Worm (Caenorhabditis elegans) whole organism, mixed stage, embryonic: Measurements from ENCODE around the gene slc-25A29.

Experiments
- M03D4.4 ChIP-seq: sonication (generic microtip); optimal IDR thresholded peaks from 2 replicates; lab custom pipeline; 2017; ENCODE audit warnings: mild to moderate bottlenecking, missing genetic modification characterization, missing compliant biosample characterization
- bed-3 ChIP-seq: fragments of 200-800 bp; sonication (Bioruptor generic); optimal IDR thresholded peaks from 3 replicates; lab custom pipeline; 2018; ENCODE audit warnings: mild to moderate bottlenecking, missing genetic modification characterization, moderate library complexity, missing compliant biosample characterization
- blmp-1 ChIP-seq: fragments of 150-350 bp; optimal IDR thresholded peaks from 2 replicates; lab custom pipeline; 2014; ENCODE audit warnings: missing biosample characterization, missing genetic modification characterization
- ceh-39 ChIP-seq: fragments of 150-350 bp; optimal IDR thresholded peaks from 2 replicates; lab custom pipeline; 2014; ENCODE audit warnings: missing biosample characterization, missing genetic modification characterization
- ceh-43 ChIP-seq: fragments of 200-800 bp; sonication (Bioruptor generic); optimal IDR thresholded peaks from 2 replicates; lab custom pipeline; 2018; ENCODE audit warnings: mild to moderate bottlenecking, missing genetic modification characterization, moderate library complexity, missing compliant biosample characterization
- ceh-83 ChIP-seq: fragments of 200-800 bp; sonication (Bioruptor generic); optimal IDR thresholded peaks from 2 replicates; lab custom pipeline; 2018; ENCODE audit warnings: mild to moderate bottlenecking, missing genetic modification characterization, missing compliant biosample characterization
- ces-1 ChIP-seq: fragments of 150-350 bp; optimal IDR thresholded peaks from 2 replicates; lab custom pipeline; 2014; ENCODE audit warnings: missing biosample characterization, missing genetic modification reagents, missing genetic modification characterization
- cnd-1 ChIP-seq: fragments of 200-800 bp; sonication (Bioruptor generic); optimal IDR thresholded peaks from 2 replicates; lab custom pipeline; 2018; ENCODE audit warnings: mild to moderate bottlenecking, missing genetic modification characterization, missing compliant biosample characterization
- drap-1 ChIP-seq: fragments of 200-800 bp; sonication (Bioruptor generic); optimal IDR thresholded peaks from 3 replicates; lab custom pipeline; 2018; ENCODE audit warnings: mild to moderate bottlenecking, missing genetic modification characterization, missing compliant biosample characterization
- elt-1 ChIP-seq: sonication (generic microtip); optimal IDR thresholded peaks from 2 replicates; lab custom pipeline; 2017; ENCODE audit warnings: missing genetic modification characterization, mild to moderate bottlenecking, missing compliant biosample characterization, antibody characterized with exemption, moderate library complexity, borderline replicate concordance; ENCODE audit not compliant: insufficient read depth
- elt-3 ChIP-seq: fragments of 150-350 bp; optimal IDR thresholded peaks from 2 replicates; lab custom pipeline; 2014; ENCODE audit warnings: missing biosample characterization, missing genetic modification characterization
- flh-1 ChIP-seq: fragments of 200-800 bp; sonication (Bioruptor generic); optimal IDR thresholded peaks from 2 replicates; lab custom pipeline; 2018; ENCODE audit warnings: mild to moderate bottlenecking, missing genetic modification characterization, moderate library complexity, missing compliant biosample characterization
- ham-2 ChIP-seq: fragments of 200-800 bp; sonication (Bioruptor generic); optimal IDR thresholded peaks from 2 replicates; lab custom pipeline; 2018; ENCODE audit warnings: mild to moderate bottlenecking, missing genetic modification characterization, missing compliant biosample characterization
- hlh-1 ChIP-seq: fragments of 150-350 bp; optimal IDR thresholded peaks from 2 replicates; lab custom pipeline; 2014; ENCODE audit warnings: missing biosample characterization, missing genetic modification reagents, missing genetic modification characterization
- lin-32 ChIP-seq: fragments of 200-800 bp; sonication (Bioruptor generic); optimal IDR thresholded peaks from 2 replicates; lab custom pipeline; 2018; ENCODE audit warnings: mild to moderate bottlenecking, missing genetic modification characterization, missing compliant biosample characterization
- lsy-2 ChIP-seq: fragments of 150-350 bp; optimal IDR thresholded peaks from 2 replicates; lab custom pipeline; 2014; ENCODE audit warnings: missing biosample characterization, missing genetic modification characterization
- mab-5 ChIP-seq: fragments of 150-350 bp; optimal IDR thresholded peaks from 2 replicates; lab custom pipeline; 2014; ENCODE audit warnings: missing biosample characterization, missing genetic modification characterization
- mep-1 ChIP-seq: fragments of 150-350 bp; optimal IDR thresholded peaks from 2 replicates; lab custom pipeline; 2017; ENCODE audit warnings: missing biosample characterization, missing genetic modification reagents, missing genetic modification characterization, inconsistent platforms
- mls-2 ChIP-seq: sonication (generic microtip); optimal IDR thresholded peaks from 2 replicates; lab custom pipeline; 2016; ENCODE audit warnings: mild to moderate bottlenecking, missing genetic modification characterization, moderate library complexity, missing compliant biosample characterization
- nhr-12 ChIP-seq: fragments of 150-350 bp; optimal IDR thresholded peaks from 2 replicates; lab custom pipeline; 2014; ENCODE audit warnings: missing biosample characterization, missing genetic modification characterization
- nhr-237 ChIP-seq: fragments of 150-350 bp; optimal IDR thresholded peaks from 2 replicates; lab custom pipeline; 2014; ENCODE audit warnings: missing biosample characterization, missing genetic modification characterization
- nhr-28 ChIP-seq: fragments of 150-350 bp; optimal IDR thresholded peaks from 2 replicates; lab custom pipeline; 2014; ENCODE audit warnings: missing biosample characterization, missing genetic modification characterization
- nhr-76 ChIP-seq: sonication (generic microtip); optimal IDR thresholded peaks from 2 replicates; lab custom pipeline; 2017; ENCODE audit warnings: missing biosample characterization, missing genetic modification characterization
- pha-4 ChIP-seq: fragments of 150-350 bp; optimal IDR thresholded peaks from 2 replicates; lab custom pipeline; 2018; ENCODE audit warnings: missing biosample characterization, missing genetic modification reagents, missing genetic modification characterization
- sem-2 ChIP-seq: fragments of 200-800 bp; sonication (Bioruptor generic); optimal IDR thresholded peaks from 2 replicates; lab custom pipeline; 2018; ENCODE audit warnings: mild to moderate bottlenecking, missing genetic modification characterization, missing compliant biosample characterization
- snpc-4 ChIP-seq: fragments of 150-350 bp; optimal IDR thresholded peaks from 2 replicates; lab custom pipeline; 2014; ENCODE audit warnings: missing biosample characterization, missing genetic modification characterization
- sptf-1 ChIP-seq: sonication (generic microtip); optimal IDR thresholded peaks from 2 replicates; lab custom pipeline; 2017; ENCODE audit warnings: mild to moderate bottlenecking, missing genetic modification characterization, moderate library complexity, missing compliant biosample characterization
- tbx-8 ChIP-seq: fragments of 200-800 bp; sonication (Bioruptor generic); optimal IDR thresholded peaks from 2 replicates; lab custom pipeline; 2018; ENCODE audit warnings: mild to moderate bottlenecking, missing genetic modification characterization, moderate library complexity, missing compliant biosample characterization
- unc-39 ChIP-seq: fragments of 150-350 bp; optimal IDR thresholded peaks from 2 replicates; lab custom pipeline; 2014; ENCODE audit warnings: missing biosample characterization, missing genetic modification characterization
- unc-62 ChIP-seq: fragments of 150-350 bp; optimal IDR thresholded peaks from 2 replicates; lab custom pipeline; 2014; ENCODE audit warnings: missing biosample characterization, missing genetic modification reagents, missing genetic modification characterization
- zip-8 ChIP-seq: fragments of 150-350 bp; optimal IDR thresholded peaks from 2 replicates; lab custom pipeline; 2014; ENCODE audit warnings: missing biosample characterization, missing genetic modification characterization
- ztf-11 ChIP-seq: fragments of 150-350 bp; optimal IDR thresholded peaks from 2 replicates; lab custom pipeline; 2014; ENCODE audit warnings: missing biosample characterization, missing genetic modification characterization

Gene slc-25A29

DNA sequence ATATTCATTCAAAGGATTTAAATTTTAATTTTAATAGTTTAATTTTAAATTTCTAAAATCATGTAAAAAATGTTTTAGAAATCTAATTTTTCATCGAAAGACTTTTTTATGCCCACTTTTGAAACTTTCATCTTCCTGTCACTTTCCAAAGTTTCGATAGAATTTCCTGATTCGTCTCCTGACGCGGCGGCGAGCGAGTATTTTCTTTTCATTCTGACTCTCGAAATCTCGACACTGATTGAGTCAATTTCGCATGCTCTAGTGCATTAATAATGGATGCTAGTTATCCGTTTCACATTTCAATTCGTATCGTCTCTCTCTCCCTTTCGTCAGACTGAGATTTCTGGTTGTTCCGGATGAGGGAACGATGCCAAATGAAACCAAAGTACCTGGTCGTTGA is 9.2 kb downstream of the slc-25A29 start:
- TF ChIP-seq lsy-2 (tag; lab: Kevin White, UChicago), result no peak
- TF ChIP-seq elt-1 (tag; lab: Kevin White, UChicago), result no peak
- TF ChIP-seq ces-1, result peak; percentile 53
- no peak for TF ChIP-seq flh-1
- no peak for TF ChIP-seq mep-1 (tag; lab: Kevin White, UChicago)
- TF ChIP-seq, all 35 proteins: peak for 1

DNA sequence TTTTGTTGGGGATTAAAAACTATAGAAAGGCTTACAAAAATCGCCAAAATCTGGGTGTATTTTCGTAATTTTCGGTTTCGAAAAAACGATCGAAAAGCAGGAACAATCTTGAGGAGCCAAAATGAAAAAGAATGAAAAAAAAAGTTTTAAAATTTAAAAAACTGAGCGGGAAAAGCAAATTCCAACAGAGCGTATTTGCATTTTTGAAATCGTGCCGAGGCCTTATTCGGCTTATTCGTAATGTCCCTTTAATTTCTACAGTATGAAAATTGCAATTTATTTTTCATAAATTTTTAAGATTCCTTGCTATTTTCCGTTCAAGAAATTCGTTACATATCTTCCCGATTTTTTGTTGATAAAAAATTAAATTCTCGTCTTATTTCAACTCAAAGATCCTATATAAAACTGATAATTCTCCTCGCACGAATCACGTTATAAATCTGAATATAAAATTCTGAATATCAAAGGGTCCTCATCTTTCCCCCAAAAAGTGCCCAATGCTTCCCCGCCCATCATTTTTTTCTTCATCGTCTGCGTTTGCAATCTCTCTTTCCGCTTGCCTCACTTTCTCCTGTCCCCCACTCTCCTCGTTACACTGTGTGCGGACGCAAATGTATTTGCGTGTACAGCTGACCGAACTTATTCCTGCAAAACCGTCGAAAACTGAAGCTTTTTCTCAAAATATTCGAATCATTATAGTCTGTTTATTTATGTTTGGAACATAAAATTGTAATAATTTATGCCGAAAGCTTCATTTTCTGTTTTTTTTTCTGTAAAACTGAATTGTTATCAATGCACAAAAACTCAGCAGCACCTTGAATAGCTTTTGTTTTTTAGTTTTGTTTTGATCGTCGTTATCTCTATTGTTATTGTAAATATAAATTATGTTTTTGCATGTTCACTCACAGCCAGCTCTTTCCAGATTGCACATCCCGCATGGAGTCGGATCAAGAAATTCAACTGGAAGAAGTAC is 11.9 kb downstream of the slc-25A29 start, which contains the start of the genes rfc-1 and pmp-3:
Gene rfc-1 (minus strand): TSS at position 163 of the 973 bp plus-strand sequence.
Gene pmp-3 (plus strand): TSS at position 923 of the 973 bp plus-strand sequence.
- TF ChIP-seq ztf-11 (tag; lab: Kevin White, UChicago) (no peak), M03D4.4 (tag; lab: Kevin White, UChicago) (no peak), mls-2 (tag; lab: Kevin White, UChicago) (no peak), ceh-83 (GFP tag; lab: Kevin White, UChicago) (no peak), ceh-43 (GFP tag; lab: Kevin White, UChicago) (no peak), lin-32 (GFP tag; lab: Kevin White, UChicago) (no peak), tbx-8 (no peak), snpc-4 (tag; lab: Kevin White, UChicago) (no peak), bed-3 (GFP tag; lab: Kevin White, UChicago) (no peak), hlh-1 (peak; percentile 0), nhr-12 (tag; lab: Kevin White, UChicago) (no peak), blmp-1 (tag; lab: Kevin White, UChicago) (peak; percentile 52), nhr-76 (tag; lab: Kevin White, UChicago) (no peak), mep-1 (tag; lab: Kevin White, UChicago) (no peak), drap-1 (GFP tag; lab: Kevin White, UChicago) (no peak), pha-4 (tag; lab: Kevin White, UChicago) (no peak), unc-62 (GFP tag; lab: Kevin White, UChicago) (peak; percentile 41), nhr-237 (tag; lab: Kevin White, UChicago) (no peak), ham-2 (GFP tag; lab: Kevin White, UChicago) (no peak), zip-8 (tag; lab: Kevin White, UChicago) (no peak), nhr-28 (tag; lab: Kevin White, UChicago) (no peak), elt-3 (no peak), ces-1 (no peak), unc-39 (tag; lab: Kevin White, UChicago) (no peak)

DNA sequence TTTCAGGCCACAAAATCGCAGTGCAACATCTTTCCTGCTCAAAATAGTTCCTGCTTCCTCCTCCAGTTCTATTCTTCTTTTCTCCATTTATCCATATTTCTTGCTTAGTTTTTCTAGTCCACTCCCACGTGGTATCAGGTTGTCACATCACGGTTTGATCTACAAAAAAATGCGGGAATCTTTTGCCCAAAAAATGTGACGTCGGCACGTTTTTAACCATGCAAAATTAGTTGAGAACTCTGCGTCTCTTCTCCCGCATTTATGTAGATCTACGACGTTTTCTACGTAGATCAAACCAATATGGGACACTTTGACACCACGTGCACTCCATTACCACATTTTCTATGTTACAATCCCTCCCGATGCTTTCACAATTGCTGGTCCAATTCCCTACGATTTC is 16.0 kb downstream of the slc-25A29 start:
- TF ChIP-seq cnd-1 (tag; lab: Kevin White, UChicago) (no peak), unc-62 (GFP tag; lab: Kevin White, UChicago) (no peak), M03D4.4 (tag; lab: Kevin White, UChicago) (no peak), lin-32 (GFP tag; lab: Kevin White, UChicago) (no peak), ceh-39 (tag; lab: Kevin White, UChicago) (no peak), sem-2 (GFP tag; lab: Kevin White, UChicago) (no peak), bed-3 (GFP tag; lab: Kevin White, UChicago) (no peak), snpc-4 (tag; lab: Kevin White, UChicago) (no peak), nhr-237 (tag; lab: Kevin White, UChicago) (no peak)
- TF ChIP-seq, all 35 proteins: peak for 0

DNA sequence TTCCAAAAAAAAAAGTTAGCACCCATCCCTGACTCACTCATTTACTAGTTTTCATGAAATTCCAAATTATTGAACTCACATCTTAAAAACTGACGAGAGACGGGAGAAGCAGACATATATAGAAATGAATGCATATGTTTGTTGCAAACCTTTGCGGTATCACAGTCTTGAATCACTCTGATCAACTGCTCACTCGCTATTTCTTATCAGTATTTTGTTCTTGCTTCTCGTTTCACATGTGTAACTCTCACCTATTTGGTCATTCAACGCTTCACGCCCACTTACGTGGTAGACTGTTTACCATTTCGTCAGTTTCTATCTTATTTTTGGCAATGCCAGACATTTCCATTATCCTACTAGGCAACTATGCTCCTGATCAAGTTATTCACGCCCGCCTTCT is 17.2 kb downstream of the slc-25A29 start, which contains the start of gene C54G10.1:
Gene C54G10.1 (plus strand): TSS at position 333 of the 400 bp plus-strand sequence.
- TF ChIP-seq ceh-43 (GFP tag; lab: Kevin White, UChicago), result no peak
- TF ChIP-seq sptf-1 (tag; lab: Kevin White, UChicago), result no peak
- TF ChIP-seq elt-1 (tag; lab: Kevin White, UChicago), result no peak
- TF ChIP-seq pha-4 (tag; lab: Kevin White, UChicago), result no peak
- TF ChIP-seq snpc-4 (tag; lab: Kevin White, UChicago), result no peak
- TF ChIP-seq nhr-12 (tag; lab: Kevin White, UChicago), result no peak
- TF ChIP-seq mab-5 (tag; lab: Kevin White, UChicago), result no peak
- TF ChIP-seq ham-2 (GFP tag; lab: Kevin White, UChicago), result no peak
- TF ChIP-seq nhr-76 (tag; lab: Kevin White, UChicago), result no peak
- TF ChIP-seq zip-8 (tag; lab: Kevin White, UChicago), result no peak
- no peak for TF ChIP-seq nhr-28 (tag; lab: Kevin White, UChicago)
- TF ChIP-seq lsy-2 (tag; lab: Kevin White, UChicago), result no peak
- no peak for TF ChIP-seq M03D4.4 (tag; lab: Kevin White, UChicago)
